Worm (Caenorhabditis elegans): Measurements from ENCODE around the gene T24A6.17.
"Not testable (repeated sequence)": the region's sequence is repeated elsewhere in the genome, so short reads cannot be mapped to it uniquely, and the experiment has no call there.

Gene T24A6.17

ce11 chrV:3564335-3564734, at the start of gene T24A6.17:
T24A6.17 (minus strand) TSS chrV:3564435.
- not testable (repeated sequence) for TF ChIP-seq F57C9.4 (tag; optimal IDR thresholded peaks at IDR 0.05); lin-35 (GFP tag; optimal IDR thresholded peaks at IDR 0.05); madf-10 (tag; optimal IDR thresholded peaks at IDR 0.05)

ce11 chrV:3613042-3613441, 48.8 kb upstream of the T24A6.17 start:
- TF ChIP-seq zfh-2 (GFP tag; conservative IDR thresholded peaks at IDR 0.05): peak; percentile 58; the same call in 1 of the 2 replicates
- TF ChIP-seq lsl-1 (GFP tag; optimal IDR thresholded peaks at IDR 0.05): no peak

ce11 chrV:3611654-3612053, 47.4 kb upstream of the T24A6.17 start, which contains the start of gene T22F3.10:
T22F3.10 (minus strand) TSS chrV:3611754.
- TF ChIP-seq K11D2.4 (GFP tag; IDR thresholded peaks at IDR 0.05): no peak
- no peak for TF ChIP-seq snpc-1.1 (tag; optimal IDR thresholded peaks at IDR 0.05; ENCODE audit: insufficient read depth)
- no peak for TF ChIP-seq madf-10 (tag; optimal IDR thresholded peaks at IDR 0.05)

- TF ChIP-seq F49E8.2 (tag; optimal IDR thresholded peaks at IDR 0.05; ENCODE audit: insufficient read depth): no peak
- no peak for TF ChIP-seq lin-26 (GFP tag; IDR thresholded peaks at IDR 0.05)
- TF ChIP-seq unc-130 (GFP tag; optimal IDR thresholded peaks at IDR 0.05): no peak
Measured at ce11 chrV:3610709-3611108, 46.5 kb upstream of the T24A6.17 start.

- no peak for TF ChIP-seq lin-26 (GFP tag; IDR thresholded peaks at IDR 0.05)
- no peak for TF ChIP-seq F52B5.7 (tag; optimal IDR thresholded peaks at IDR 0.05)
- TF ChIP-seq atf-7 (tag; optimal IDR thresholded peaks at IDR 0.05): no peak
- TF ChIP-seq F57A8.1 (GFP tag; optimal IDR thresholded peaks at IDR 0.05): no peak
- TF ChIP-seq lin-54 (GFP tag; optimal IDR thresholded peaks at IDR 0.05): no peak
- TF ChIP-seq aptf-2 (GFP tag; conservative IDR thresholded peaks at IDR 0.05): no peak
- no peak for TF ChIP-seq egl-44 (GFP tag; IDR thresholded peaks at IDR 0.05)
- no peak for TF ChIP-seq ZK185.1 (tag; optimal IDR thresholded peaks at IDR 0.05; ENCODE audit: poor library complexity, severe bottlenecking)
- no peak for TF ChIP-seq hrde-1 (tag; optimal IDR thresholded peaks at IDR 0.05; ENCODE audit: borderline replicate concordance)
- no peak for TF ChIP-seq hlh-26 (GFP tag; conservative IDR thresholded peaks at IDR 0.05)
- TF ChIP-seq lsl-1 (GFP tag; optimal IDR thresholded peaks at IDR 0.05): no peak
- no peak for TF ChIP-seq snpc-3.4 (tag; optimal IDR thresholded peaks at IDR 0.05)
- no peak for TF ChIP-seq ztf-26 (tag; optimal IDR thresholded peaks at IDR 0.05)
- TF ChIP-seq efl-1 (GFP tag; optimal IDR thresholded peaks at IDR 0.05): no peak
- no peak for TF ChIP-seq Y56A3A.18 (GFP tag; IDR thresholded peaks at IDR 0.05)
- TF ChIP-seq ceh-100 (GFP tag; IDR thresholded peaks at IDR 0.05): no peak
- no peak for TF ChIP-seq nhr-90 (tag; optimal IDR thresholded peaks at IDR 0.05)
Measured at ce11 chrV:3606391-3606790, 42.2 kb upstream of the T24A6.17 start.

ce11 chrV:3605325-3605724, 41.1 kb upstream of the T24A6.17 start, which contains the start of gene T22F3.8:
T22F3.8 (minus strand) TSS chrV:3605425.
- no peak for TF ChIP-seq ztf-28 (GFP tag; IDR thresholded peaks at IDR 0.05)
- no peak for TF ChIP-seq C06A6.2 (GFP tag; conservative IDR thresholded peaks at IDR 0.05)
- no peak for TF ChIP-seq aptf-3 (GFP tag; IDR thresholded peaks at IDR 0.05)
- no peak for TF ChIP-seq dox-1 (GFP tag; IDR thresholded peaks at IDR 0.05)
- no peak for TF ChIP-seq lin-35 (GFP tag; optimal IDR thresholded peaks at IDR 0.05)
- TF ChIP-seq ztf-6 (GFP tag; IDR thresholded peaks at IDR 0.05): no peak
- TF ChIP-seq hlh-12 (tag; optimal IDR thresholded peaks at IDR 0.05): no peak
- TF ChIP-seq attf-5 (GFP tag; optimal IDR thresholded peaks at IDR 0.05): no peak
- TF ChIP-seq rec-8 (tag; optimal IDR thresholded peaks at IDR 0.05): no peak
- no peak for TF ChIP-seq bed-1 (GFP tag; IDR thresholded peaks at IDR 0.05)
- TF ChIP-seq nhr-27 (tag; optimal IDR thresholded peaks at IDR 0.05): no peak
- no peak for TF ChIP-seq madf-10 (tag; optimal IDR thresholded peaks at IDR 0.05)
- TF ChIP-seq bed-2 (GFP tag; IDR thresholded peaks at IDR 0.05): no peak
- TF ChIP-seq gei-17 (GFP tag; optimal IDR thresholded peaks at IDR 0.05): no peak
- TF ChIP-seq xnd-1 (tag; optimal IDR thresholded peaks at IDR 0.05): no peak
- TF ChIP-seq chd-7 (tag; optimal IDR thresholded peaks at IDR 0.05): no peak
- TF ChIP-seq lag-1 (GFP tag; IDR thresholded peaks at IDR 0.05): no peak
- TF ChIP-seq nfyb-1 (GFP tag; IDR thresholded peaks at IDR 0.05): no peak
